Fruit fly (Drosophila melanogaster): ENCODE results near the gene SmE.
A peak's percentile ranks its signal among the peaks of the same experiment; 100 is the strongest.

SmE gene

DNA sequence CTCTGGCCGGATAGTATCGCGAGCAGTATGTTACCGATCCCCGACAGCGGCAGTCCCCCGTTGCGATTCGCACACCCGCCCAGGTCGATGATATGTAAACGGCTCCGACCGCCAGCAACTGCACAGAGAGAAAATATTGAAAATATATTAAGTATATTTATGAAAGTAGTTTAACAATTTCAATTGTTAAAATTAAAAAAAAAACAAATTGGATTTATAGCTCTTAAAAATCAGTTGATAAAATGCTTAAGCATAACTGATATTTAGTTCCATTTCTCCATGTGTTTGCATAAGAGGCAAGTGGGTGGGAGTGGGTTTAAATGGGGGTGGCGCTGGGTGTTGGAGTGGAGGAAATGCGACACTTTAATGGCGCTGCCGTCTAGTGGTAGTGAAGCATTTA, 35.8 kb downstream of the SmE start (continued):
- TF ChIP-seq CG10631 (GFP tag; optimal IDR thresholded peaks at IDR 0.05) (peak; percentile 10), Sox102F (GFP tag; optimal IDR thresholded peaks at IDR 0.05) (no peak), CG6276 (GFP tag; optimal IDR thresholded peaks at IDR 0.05) (no peak)

DNA sequence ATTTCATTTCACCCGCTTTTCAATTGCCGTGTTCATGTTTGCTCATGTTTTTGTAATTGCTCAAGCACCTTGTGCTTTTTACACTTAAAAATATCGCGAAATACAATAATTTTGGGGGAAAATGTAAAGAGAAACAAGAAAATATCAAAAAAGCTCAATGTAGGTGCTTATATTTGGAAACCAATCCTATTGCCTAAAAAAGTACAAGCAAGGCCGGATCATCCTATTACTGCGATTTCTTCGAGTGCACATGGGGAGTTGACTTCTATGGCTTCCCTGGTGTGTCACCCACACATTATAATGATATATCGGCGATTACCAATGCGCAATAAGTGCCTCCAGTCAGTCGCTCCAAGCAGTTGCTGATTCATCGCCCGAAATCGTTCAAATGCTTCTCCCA, 44.0 kb downstream of the SmE start:
- TF ChIP-seq lz (GFP tag; optimal IDR thresholded peaks at IDR 0.05) (peak; percentile 21), CG31627 (GFP tag; optimal IDR thresholded peaks at IDR 0.05) (peak; percentile 52), CG10631 (GFP tag; optimal IDR thresholded peaks at IDR 0.05) (no peak), CG6792 (GFP tag; optimal IDR thresholded peaks at IDR 0.05) (no peak), topi (GFP tag; optimal IDR thresholded peaks at IDR 0.05) (peak; percentile 18), Sox102F (GFP tag; optimal IDR thresholded peaks at IDR 0.05) (peak; percentile 52), CG9139 (GFP tag; optimal IDR thresholded peaks at IDR 0.05) (no peak), Hr39 (GFP tag; optimal IDR thresholded peaks at IDR 0.05) (peak; percentile 55), CG6276 (GFP tag; optimal IDR thresholded peaks at IDR 0.05) (no peak), CG10669 (GFP tag; optimal IDR thresholded peaks at IDR 0.05) (no peak), Eip78C (GFP tag) (peak; percentile 45), CG6163 (GFP tag; IDR thresholded peaks at IDR 0.05) (no peak), cyc (GFP tag; optimal IDR thresholded peaks at IDR 0.05) (peak; percentile 36), CG11902 (GFP tag; optimal IDR thresholded peaks at IDR 0.05) (no peak), esn (GFP tag; optimal IDR thresholded peaks at IDR 0.05) (peak; percentile 51), CG11294 (GFP tag; IDR thresholded peaks at IDR 0.05) (no peak), Eip93F (GFP tag; optimal IDR thresholded peaks at IDR 0.05) (no peak), CG3032 (tag; optimal IDR thresholded peaks at IDR 0.05) (no peak), Lpt (GFP tag; optimal IDR thresholded peaks at IDR 0.05) (no peak), CG8632 (GFP tag; optimal IDR thresholded peaks at IDR 0.05) (no peak), eg (GFP tag; IDR thresholded peaks at IDR 0.05) (no peak), Gug (GFP tag; IDR thresholded peaks at IDR 0.05) (no peak), Smox (GFP tag; optimal IDR thresholded peaks at IDR 0.05) (peak; percentile 31), Sox15 (GFP tag; optimal IDR thresholded peaks at IDR 0.05) (no peak), vri (GFP tag; optimal IDR thresholded peaks at IDR 0.05) (peak; percentile 10), svp (GFP tag) (peak; percentile 49), net (GFP tag; optimal IDR thresholded peaks at IDR 0.05) (no peak), fd85E (GFP tag; optimal IDR thresholded peaks at IDR 0.05) (no peak), spab (GFP tag; optimal IDR thresholded peaks at IDR 0.05) (no peak), Hr4 (GFP tag; optimal IDR thresholded peaks at IDR 0.05) (no peak)

- TF ChIP-seq CG3919 (GFP tag; optimal IDR thresholded peaks at IDR 0.05) (no peak), Sox102F (GFP tag; optimal IDR thresholded peaks at IDR 0.05) (no peak), cyc (GFP tag; optimal IDR thresholded peaks at IDR 0.05) (no peak), esn (GFP tag; optimal IDR thresholded peaks at IDR 0.05) (no peak), CG8319 (GFP tag; optimal IDR thresholded peaks at IDR 0.05) (no peak), CG11762 (GFP tag; optimal IDR thresholded peaks at IDR 0.05; ENCODE audit: insufficient read depth) (no peak)
Observed at dm6 chr2L:7840152-7840551, 45.1 kb downstream of the SmE start, which contains the start of gene CG14537. TSS of gene CG14537 (plus strand) at chr2L:7840452.

DNA sequence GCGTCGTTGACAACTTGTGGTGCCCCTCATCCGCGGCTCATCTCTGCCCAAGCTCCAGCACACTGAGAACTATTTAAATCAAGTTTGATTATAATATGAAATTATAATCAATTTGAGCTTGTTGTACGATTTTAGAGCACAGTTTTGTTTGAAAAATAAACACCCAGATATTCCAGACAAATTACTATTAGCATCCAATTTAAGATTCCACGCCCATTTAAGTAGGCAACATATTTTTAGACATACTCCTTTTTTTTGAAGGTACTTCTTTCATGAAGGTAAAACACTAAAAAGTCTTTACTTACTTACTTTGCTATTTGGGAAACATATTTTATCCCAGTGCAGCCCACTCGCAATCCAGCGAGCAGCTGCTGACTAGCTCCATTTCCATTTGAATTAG, 47.2 kb downstream of the SmE start:
- TF ChIP-seq Eip75B (GFP tag; optimal IDR thresholded peaks at IDR 0.05) (no peak), CG6163 (GFP tag; IDR thresholded peaks at IDR 0.05) (no peak), lz (GFP tag; optimal IDR thresholded peaks at IDR 0.05) (no peak), spab (GFP tag; optimal IDR thresholded peaks at IDR 0.05) (no peak), CG10669 (GFP tag; optimal IDR thresholded peaks at IDR 0.05) (no peak), svp (GFP tag) (peak; percentile 35), CG15336 (GFP tag; IDR thresholded peaks at IDR 0.05) (no peak), Hr38 (GFP tag; optimal IDR thresholded peaks at IDR 0.05) (no peak), CG8119 (GFP tag; IDR thresholded peaks at IDR 0.05) (no peak), CG32006 (GFP tag; optimal IDR thresholded peaks at IDR 0.05) (peak; percentile 9)
